Worm (Caenorhabditis elegans): ENCODE data around the gene T22F3.2.

DNA sequence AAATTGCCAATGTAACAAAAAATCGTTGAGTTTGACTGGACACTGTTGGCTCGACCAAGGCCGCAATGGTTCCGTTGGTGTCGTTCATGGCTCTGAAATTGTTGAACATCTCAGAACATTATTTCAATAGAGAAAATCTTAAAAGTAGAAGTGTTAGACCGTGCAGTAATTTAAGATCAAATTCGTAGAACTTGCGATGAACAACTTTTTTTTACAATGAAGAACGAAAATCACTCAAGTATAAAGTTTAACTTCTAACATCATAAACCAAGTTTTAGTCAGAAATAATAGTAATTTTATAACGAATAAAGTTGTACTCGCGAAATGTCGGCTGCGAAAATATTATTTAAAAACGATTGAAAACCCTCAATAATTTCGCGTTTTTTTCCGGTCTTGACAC, 50.6 kb downstream of the T22F3.2 start, which contains the start of gene srx-41:
- TF ChIP-seq klf-2 (GFP tag; conservative IDR thresholded peaks at IDR 0.05) (no peak), tab-1 (GFP tag; IDR thresholded peaks at IDR 0.05) (no peak)

Data from whole organism, midembryonic.